Fruit fly (Drosophila melanogaster) whole organism, embryonic: ENCODE results near the gene CG31321.
A peak's percentile ranks its signal among the peaks of the same experiment; 100 is the strongest.

ENCODE experiments used
- Atf3 ChIP-seq: fragments of 200-800 bp; sonication (Bioruptor generic); optimal IDR thresholded peaks from 3 replicates; lab custom pipeline; 2016; ENCODE audit warnings: missing biosample characterization, missing genetic modification characterization
- CG10147 ChIP-seq: fragments of 200-800 bp; sonication (Bioruptor generic); optimal IDR thresholded peaks from 2 replicates; lab custom pipeline; 2019; ENCODE audit warnings: missing biosample characterization, mild to moderate bottlenecking, missing genetic modification characterization, moderate library complexity
- CG11504 ChIP-seq: fragments of 200-800 bp; sonication (Bioruptor generic); optimal IDR thresholded peaks from 3 replicates; lab custom pipeline; 2019; ENCODE audit warnings: missing biosample characterization, mild to moderate bottlenecking, missing genetic modification characterization, moderate library complexity
- CG12104 ChIP-seq: fragments of 200-800 bp; sonication (Bioruptor generic); optimal IDR thresholded peaks from 3 replicates; lab custom pipeline; 2016; ENCODE audit warnings: missing biosample characterization, missing genetic modification characterization
- CG13424 ChIP-seq: fragments of 200-800 bp; sonication (Bioruptor generic); optimal IDR thresholded peaks from 2 replicates; lab custom pipeline; 2019; ENCODE audit warnings: missing biosample characterization, mild to moderate bottlenecking, missing genetic modification characterization, moderate library complexity
- CG13775 ChIP-seq: fragments of 200-800 bp; sonication (Bioruptor generic); optimal IDR thresholded peaks from 3 replicates; lab custom pipeline; 2017; ENCODE audit warnings: missing biosample characterization, mild to moderate bottlenecking, missing genetic modification characterization
- CG15073 ChIP-seq: fragments of 200-800 bp; sonication (Bioruptor generic); optimal IDR thresholded peaks from 2 replicates; lab custom pipeline; 2016; ENCODE audit warnings: missing biosample characterization, missing genetic modification characterization
- CG1529 ChIP-seq: fragments of 200-800 bp; sonication (Bioruptor generic); optimal IDR thresholded peaks from 3 replicates; lab custom pipeline; 2018; ENCODE audit warnings: missing biosample characterization, missing genetic modification characterization
- CG15514 ChIP-seq: fragments of 200-800 bp; sonication (Bioruptor generic); optimal IDR thresholded peaks from 3 replicates; lab custom pipeline; 2017; ENCODE audit warnings: missing biosample characterization, missing genetic modification characterization, mild to moderate bottlenecking, moderate library complexity, missing genetic modification reagents
- CG17328 ChIP-seq: fragments of 200-800 bp; sonication (Bioruptor generic); IDR thresholded peaks from 2 replicates; pipeline ENCODE4 v1.3.6; 2022; ENCODE audit warnings: missing biosample characterization, missing genetic modification characterization
- CG17568 ChIP-seq: fragments of 200-800 bp; sonication (Bioruptor generic); optimal IDR thresholded peaks from 2 replicates; lab custom pipeline; 2018; ENCODE audit warnings: missing biosample characterization, mild to moderate bottlenecking, missing genetic modification characterization, moderate library complexity
- CG18262 ChIP-seq: fragments of 200-800 bp; optimal IDR thresholded peaks from 3 replicates; lab custom pipeline; 2019; ENCODE audit warnings: missing biosample characterization, mild to moderate bottlenecking, missing genetic modification characterization, moderate library complexity
- CG1832 ChIP-seq: fragments of 200-800 bp; sonication (Bioruptor generic); optimal IDR thresholded peaks from 2 replicates; lab custom pipeline; 2017; ENCODE audit warnings: missing biosample characterization, mild to moderate bottlenecking, missing genetic modification characterization, inconsistent platforms
- CG2120 ChIP-seq: fragments of 200-800 bp; sonication (Bioruptor generic); optimal IDR thresholded peaks from 3 replicates; lab custom pipeline; 2016; ENCODE audit warnings: missing biosample characterization, missing genetic modification characterization
- CG2678 ChIP-seq: fragments of 200-800 bp; sonication (Bioruptor generic); optimal IDR thresholded peaks from 3 replicates; lab custom pipeline; 2019; ENCODE audit warnings: missing biosample characterization, mild to moderate bottlenecking, missing genetic modification characterization, moderate library complexity
- CG4424 ChIP-seq: fragments of 200-800 bp; sonication (Bioruptor generic); optimal IDR thresholded peaks from 3 replicates; lab custom pipeline; 2016; ENCODE audit warnings: missing biosample characterization, missing genetic modification characterization
- CG6854 ChIP-seq: fragments of 200-800 bp; sonication (Bioruptor generic); optimal IDR thresholded peaks from 3 replicates; lab custom pipeline; 2017; ENCODE audit warnings: missing biosample characterization, mild to moderate bottlenecking, missing genetic modification characterization
- CG7839 ChIP-seq: fragments of 200-800 bp; sonication (Bioruptor generic); optimal IDR thresholded peaks from 3 replicates; lab custom pipeline; 2018; ENCODE audit warnings: missing biosample characterization, mild to moderate bottlenecking, missing genetic modification characterization, moderate library complexity
- CG9609 ChIP-seq: fragments of 200-800 bp; sonication (Bioruptor generic); optimal IDR thresholded peaks from 3 replicates; lab custom pipeline; 2016; ENCODE audit warnings: missing biosample characterization, missing genetic modification characterization
- Deaf1 ChIP-seq: fragments of 200-800 bp; optimal IDR thresholded peaks from 3 replicates; lab custom pipeline; 2019; ENCODE audit warnings: missing biosample characterization, mild to moderate bottlenecking, missing genetic modification characterization, moderate library complexity
- Fer1 ChIP-seq: fragments of 200-800 bp; sonication (Bioruptor generic); optimal IDR thresholded peaks from 2 replicates; lab custom pipeline; 2017; ENCODE audit warnings: missing biosample characterization, mild to moderate bottlenecking, missing genetic modification characterization
- H15 ChIP-seq: fragments of 200-800 bp; sonication (Bioruptor generic); IDR thresholded peaks from 3 replicates; pipeline ENCODE4 v1.3.6; 2022; ENCODE audit warnings: missing biosample characterization, missing genetic modification characterization
- HmgZ ChIP-seq: fragments of 200-800 bp; sonication (Bioruptor generic); optimal IDR thresholded peaks from 2 replicates; lab custom pipeline; 2018; ENCODE audit warnings: missing biosample characterization, mild to moderate bottlenecking, missing genetic modification characterization
- Hr3 ChIP-seq: fragments of 200-800 bp; sonication (Bioruptor generic); optimal IDR thresholded peaks from 3 replicates; lab custom pipeline; 2016; ENCODE audit warnings: missing biosample characterization, missing genetic modification characterization
- Hr78 ChIP-seq, 2 experiments: fragments of 200-800 bp in 1 of 2; fragments of >200 bp in 1 of 2; sonication (Bioruptor generic) in 1 of 2; optimal IDR thresholded peaks; 2 replicates each; lab custom pipeline; 2017 to 2019; ENCODE audit warnings: missing biosample characterization in 2 of 2, missing genetic modification characterization in 2 of 2, mild to moderate bottlenecking in 1 of 2, moderate library complexity in 1 of 2
- Meics ChIP-seq: fragments of 200-800 bp; sonication (Bioruptor generic); optimal IDR thresholded peaks from 2 replicates; lab custom pipeline; 2017; ENCODE audit warnings: missing biosample characterization, mild to moderate bottlenecking, missing genetic modification characterization
- Neu2 ChIP-seq: fragments of 200-800 bp; sonication (Bioruptor generic); optimal IDR thresholded peaks from 3 replicates; lab custom pipeline; 2016; ENCODE audit warnings: missing biosample characterization, missing genetic modification characterization, borderline replicate concordance
- PHDP ChIP-seq: fragments of 200-800 bp; sonication (Bioruptor generic); optimal IDR thresholded peaks from 3 replicates; lab custom pipeline; 2018; ENCODE audit warnings: missing biosample characterization, mild to moderate bottlenecking, missing genetic modification characterization, moderate library complexity
- Pdp1 ChIP-seq, 2 experiments: fragments of 200-800 bp; sonication (Bioruptor generic); optimal IDR thresholded peaks; 3 replicates each; lab custom pipeline; 2016; ENCODE audit warnings: missing biosample characterization in 2 of 2, missing genetic modification characterization in 2 of 2, mild to moderate bottlenecking in 1 of 2, moderate library complexity in 1 of 2
- Sox102F ChIP-seq: fragments of 200-800 bp; sonication (Bioruptor generic); optimal IDR thresholded peaks from 2 replicates; lab custom pipeline; 2018; ENCODE audit warnings: missing biosample characterization, mild to moderate bottlenecking, missing genetic modification characterization, moderate library complexity
- Xbp1 ChIP-seq: fragments of 200-800 bp; sonication (Bioruptor generic); optimal IDR thresholded peaks from 3 replicates; lab custom pipeline; 2016; ENCODE audit warnings: missing biosample characterization, mild to moderate bottlenecking, missing genetic modification characterization
- abd-A ChIP-seq: fragments of 200-800 bp; sonication (Bioruptor generic); optimal IDR thresholded peaks from 3 replicates; lab custom pipeline; 2019; ENCODE audit warnings: missing biosample characterization, mild to moderate bottlenecking, missing genetic modification characterization, moderate library complexity
- cad ChIP-seq: fragments of >200 bp; optimal IDR thresholded peaks from 2 replicates; lab custom pipeline; 2017; ENCODE audit warnings: missing biosample characterization, missing genetic modification characterization
- cg ChIP-seq: fragments of 200-800 bp; sonication (Bioruptor generic); optimal IDR thresholded peaks from 3 replicates; lab custom pipeline; 2019; ENCODE audit warnings: missing biosample characterization, mild to moderate bottlenecking, missing genetic modification characterization, moderate library complexity
- chn ChIP-seq: fragments of 200-800 bp; sonication (Bioruptor generic); optimal IDR thresholded peaks from 2 replicates; lab custom pipeline; 2016; ENCODE audit warnings: missing biosample characterization, missing genetic modification characterization
- croc ChIP-seq: fragments of 200-800 bp; sonication (Bioruptor generic); conservative IDR thresholded peaks from 3 replicates; pipeline ENCODE4 v1.3.6; 2022; ENCODE audit warnings: missing biosample characterization, missing genetic modification characterization
- disco-r ChIP-seq: fragments of 200-800 bp; sonication (Bioruptor generic); optimal IDR thresholded peaks from 2 replicates; lab custom pipeline; 2016; ENCODE audit warnings: missing biosample characterization, missing genetic modification characterization
- dm ChIP-seq: fragments of 200-800 bp; sonication (Bioruptor generic); optimal IDR thresholded peaks from 3 replicates; lab custom pipeline; 2016; ENCODE audit warnings: missing biosample characterization, missing genetic modification characterization
- emc ChIP-seq: fragments of 200-800 bp; sonication (Bioruptor generic); optimal IDR thresholded peaks from 2 replicates; lab custom pipeline; 2016; ENCODE audit warnings: missing biosample characterization, missing genetic modification characterization
- gem ChIP-seq: fragments of 200-800 bp; sonication (Bioruptor generic); optimal IDR thresholded peaks from 2 replicates; lab custom pipeline; 2019; ENCODE audit warnings: missing biosample characterization, mild to moderate bottlenecking, missing genetic modification characterization, moderate library complexity
- gsb-n ChIP-seq: fragments of 200-800 bp; sonication (Bioruptor generic); optimal IDR thresholded peaks from 3 replicates; lab custom pipeline; 2018; ENCODE audit warnings: missing biosample characterization, mild to moderate bottlenecking, missing genetic modification characterization
- ham ChIP-seq: fragments of 200-800 bp; sonication (Bioruptor generic); IDR thresholded peaks from 2 replicates; pipeline ENCODE4 v1.3.6; 2022; ENCODE audit warnings: missing biosample characterization, missing genetic modification characterization
- lilli ChIP-seq: fragments of 200-800 bp; sonication (Bioruptor generic); optimal IDR thresholded peaks from 3 replicates; lab custom pipeline; 2016; ENCODE audit warnings: missing biosample characterization, missing genetic modification characterization
- mam ChIP-seq: fragments of 200-800 bp; sonication (Bioruptor generic); optimal IDR thresholded peaks from 3 replicates; lab custom pipeline; 2016; ENCODE audit warnings: missing biosample characterization, missing genetic modification characterization
- onecut ChIP-seq: fragments of 200-800 bp; sonication (Bioruptor generic); IDR thresholded peaks from 2 replicates; pipeline ENCODE4 v1.3.6; 2022; ENCODE audit warnings: missing biosample characterization, missing genetic modification characterization
- ro ChIP-seq: fragments of 200-800 bp; sonication (Bioruptor generic); IDR thresholded peaks from 2 replicates; pipeline ENCODE4 v1.3.6; 2022; ENCODE audit warnings: missing biosample characterization, missing genetic modification characterization
- schlank ChIP-seq: fragments of 200-800 bp; sonication (Bioruptor generic); optimal IDR thresholded peaks from 2 replicates; lab custom pipeline; 2018; ENCODE audit warnings: missing biosample characterization, mild to moderate bottlenecking, missing genetic modification characterization
- unpg ChIP-seq: fragments of 200-800 bp; sonication (Bioruptor generic); optimal IDR thresholded peaks from 3 replicates; lab custom pipeline; 2018; ENCODE audit warnings: missing biosample characterization, mild to moderate bottlenecking, missing genetic modification characterization, moderate library complexity

Gene CG31321

dm6 chr3R:14285059-14285953 lies 24.9 kb upstream of the CG31321 start (continued):
- TF ChIP-seq CG2678: peak; percentile 17
- peak; percentile 14; the same call in 1 of the 2 replicates for TF ChIP-seq onecut (GFP tag; lab: Robert Waterston, UW)
- no peak for TF ChIP-seq CG9609
- TF ChIP-seq Hr3 (GFP tag; lab: Kevin White, UChicago): peak; percentile 33
- peak; percentile 23 for TF ChIP-seq CG4424 (GFP tag; lab: Kevin White, UChicago)
- TF ChIP-seq gsb-n (tag; lab: Kevin White, UChicago): peak; percentile 19
- no peak for TF ChIP-seq CG17328 (GFP tag; lab: Robert Waterston, UW)
- peak; percentile 26 for TF ChIP-seq CG7839
- no peak for TF ChIP-seq schlank (tag; lab: Kevin White, UChicago)
- peak; percentile 46 for TF ChIP-seq cg (GFP tag; lab: Kevin White, UChicago)
- no peak for TF ChIP-seq ro (GFP tag; lab: Robert Waterston, UW)
- TF ChIP-seq lilli (GFP tag; lab: Kevin White, UChicago): peak; percentile 40
- no peak for TF ChIP-seq croc (GFP tag; lab: Robert Waterston, UW)
- TF ChIP-seq Hr78 (GFP tag; optimal IDR thresholded peaks at IDR 0.05; lab: Kevin White, UChicago): no peak
- no peak for TF ChIP-seq Atf3 (GFP tag; lab: Kevin White, UChicago)
- peak; percentile 23 for TF ChIP-seq disco-r (GFP tag; lab: Kevin White, UChicago)
- TF ChIP-seq CG10147 (GFP tag; lab: Kevin White, UChicago): peak; percentile 25
- TF ChIP-seq Meics (GFP tag; lab: Kevin White, UChicago): peak; percentile 6
- TF ChIP-seq abd-A (tag; lab: Kevin White, UChicago): peak; percentile 90
- TF ChIP-seq PHDP (tag; lab: Kevin White, UChicago): peak; percentile 1
- peak; percentile 13 for TF ChIP-seq CG6854 (GFP tag; lab: Kevin White, UChicago)
- no peak for TF ChIP-seq CG1529 (GFP tag; lab: Kevin White, UChicago)
- TF ChIP-seq H15 (GFP tag; lab: Robert Waterston, UW): no peak
- TF ChIP-seq ham (GFP tag; lab: Robert Waterston, UW): no peak
- TF ChIP-seq CG1832: peak; percentile 0
- peak; percentile 10 for TF ChIP-seq CG18262 (tag; lab: Kevin White, UChicago)
- TF ChIP-seq Sox102F: peak; percentile 36
- TF ChIP-seq CG11504: peak; percentile 35
- TF ChIP-seq Deaf1 (tag; lab: Kevin White, UChicago): peak; percentile 29
- peak; percentile 14 for TF ChIP-seq CG13424 (tag; lab: Kevin White, UChicago)
- TF ChIP-seq CG13775 (GFP tag; lab: Kevin White, UChicago): peak; percentile 13
- TF ChIP-seq Pdp1 (GFP tag; optimal IDR thresholded peaks at IDR 0.05; lab: Kevin White, UChicago): peak; percentile 26 to 99
- no peak for TF ChIP-seq emc (GFP tag; lab: Kevin White, UChicago)
- TF ChIP-seq Neu2 (GFP tag; lab: Kevin White, UChicago): no peak
- peak; percentile 8 for TF ChIP-seq Fer1 (GFP tag; lab: Kevin White, UChicago)
- no peak for TF ChIP-seq chn (GFP tag; lab: Kevin White, UChicago)
- TF ChIP-seq CG15514: peak; percentile 26
- TF ChIP-seq CG2120 (GFP tag; lab: Kevin White, UChicago): peak; percentile 26
- peak; percentile 7 for TF ChIP-seq unpg
- TF ChIP-seq cad (GFP tag; lab: Kevin White, UChicago): peak; percentile 45
- TF ChIP-seq CG17568: peak; percentile 3
- peak; percentile 6 for TF ChIP-seq mam (GFP tag; lab: Kevin White, UChicago)
- peak; percentile 17 for TF ChIP-seq Xbp1 (GFP tag; lab: Kevin White, UChicago)
- TF ChIP-seq gem (tag; lab: Kevin White, UChicago): peak; percentile 45
- peak; percentile 1 for TF ChIP-seq HmgZ
- TF ChIP-seq CG15073: no peak
- no peak for TF ChIP-seq dm
- TF ChIP-seq CG12104 (GFP tag; lab: Kevin White, UChicago): peak; percentile 11
